Fruit fly (Drosophila melanogaster) whole organism, adult: ENCODE measurements around the gene CG7806.

Experiments used
- CG11617 ChIP-seq: fragments of 200-800 bp; sonication (Bioruptor generic); optimal IDR thresholded peaks from 2 replicates; lab custom pipeline; 2017; ENCODE audit warnings: mild to moderate bottlenecking, missing biosample characterization, missing genetic modification reagents, missing genetic modification characterization
- CG12768 ChIP-seq: fragments of 200-800 bp; sonication (Bioruptor generic); optimal IDR thresholded peaks from 2 replicates; lab custom pipeline; 2017; ENCODE audit warnings: missing biosample characterization, missing genetic modification characterization, mild to moderate bottlenecking, moderate library complexity, missing genetic modification reagents
- CG14711 ChIP-seq: fragments of 200-800 bp; sonication (Bioruptor generic); optimal IDR thresholded peaks from 2 replicates; lab custom pipeline; 2018; ENCODE audit warnings: missing biosample characterization, mild to moderate bottlenecking, missing genetic modification characterization, moderate library complexity
- CG1620 ChIP-seq: fragments of 200-800 bp; sonication (Bioruptor generic); optimal IDR thresholded peaks from 2 replicates; lab custom pipeline; 2016; ENCODE audit warnings: missing biosample characterization, missing genetic modification characterization
- CG5204 ChIP-seq: fragments of 200-800 bp; sonication (Bioruptor generic); optimal IDR thresholded peaks from 2 replicates; lab custom pipeline; 2016; ENCODE audit warnings: missing biosample characterization, missing genetic modification characterization
- CG7101 ChIP-seq: fragments of 200-800 bp; sonication (Bioruptor generic); optimal IDR thresholded peaks from 2 replicates; lab custom pipeline; 2018; ENCODE audit warnings: missing biosample characterization, mild to moderate bottlenecking, missing genetic modification characterization, moderate library complexity
- Clk ChIP-seq: fragments of 200-800 bp; sonication (Bioruptor generic); optimal IDR thresholded peaks from 2 replicates; lab custom pipeline; 2017; ENCODE audit warnings: missing biosample characterization, missing genetic modification characterization
- Crg-1 ChIP-seq: fragments of 200-800 bp; sonication (Bioruptor generic); optimal IDR thresholded peaks from 2 replicates; lab custom pipeline; 2016; ENCODE audit warnings: missing biosample characterization, missing genetic modification characterization
- Mnt ChIP-seq: fragments of 200-800 bp; sonication (Bioruptor generic); optimal IDR thresholded peaks from 2 replicates; lab custom pipeline; 2016; ENCODE audit warnings: missing biosample characterization, mild to moderate bottlenecking, missing genetic modification characterization
- bab1 ChIP-seq: fragments of 200-800 bp; sonication (Bioruptor generic); optimal IDR thresholded peaks from 3 replicates; lab custom pipeline; 2019; ENCODE audit warnings: missing biosample characterization, mild to moderate bottlenecking, missing genetic modification characterization, moderate library complexity
- kay ChIP-seq: fragments of 200-800 bp; sonication (Bioruptor generic); peaks from one replicate; lab custom pipeline; 2016; ENCODE audit warnings: missing biosample characterization, missing genetic modification characterization, borderline replicate concordance
- pad ChIP-seq: fragments of 200-800 bp; sonication (Bioruptor generic); optimal IDR thresholded peaks from 3 replicates; lab custom pipeline; 2017; ENCODE audit warnings: missing biosample characterization, missing genetic modification characterization, mild to moderate bottlenecking, moderate library complexity, missing genetic modification reagents

DNA sequence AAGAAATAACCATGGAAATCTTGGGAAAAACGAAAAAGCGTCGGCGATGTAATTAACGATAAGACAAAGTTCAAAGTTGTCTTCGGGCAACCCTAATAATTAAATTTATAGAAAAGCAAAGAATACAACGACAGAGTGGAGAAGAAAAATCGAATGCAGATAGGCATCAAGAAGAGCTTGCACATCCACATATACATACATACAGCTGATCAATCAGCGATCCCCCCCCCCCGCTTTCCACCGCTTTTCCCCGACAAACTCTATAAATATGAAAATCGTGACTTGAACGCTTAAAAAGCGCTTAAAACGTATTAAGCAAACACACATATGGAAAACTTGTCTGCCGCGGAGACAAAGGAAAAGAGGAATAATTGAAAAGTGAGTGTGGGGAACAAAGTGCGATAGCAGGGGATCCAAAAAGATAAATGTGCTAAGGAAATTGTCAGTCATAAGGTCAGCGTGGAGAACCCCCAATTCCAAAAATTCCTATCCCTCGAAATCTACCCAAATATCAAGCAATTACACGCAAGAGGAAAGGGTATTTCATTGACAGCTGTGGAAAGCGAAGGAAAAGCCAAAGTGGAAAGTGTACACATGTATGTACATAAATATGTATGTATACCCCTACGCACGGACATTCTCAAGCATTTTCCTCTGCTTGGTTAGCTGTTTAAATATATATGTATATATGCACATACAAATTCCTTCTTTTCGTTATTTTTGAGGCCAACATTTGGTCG is 21.7 kb upstream of the CG7806 start:
- TF ChIP-seq Mnt (no peak), pad (GFP tag; lab: Kevin White, UChicago) (no peak), CG12768 (GFP tag; lab: Kevin White, UChicago) (no peak), CG1620 (GFP tag; lab: Kevin White, UChicago) (no peak), CG14711 (no peak), bab1 (GFP tag; lab: Kevin White, UChicago) (no peak), CG5204 (no peak), Clk (no peak), CG7101 (tag; lab: Kevin White, UChicago) (no peak), CG11617 (GFP tag; lab: Kevin White, UChicago) (no peak), Crg-1 (no peak), kay (GFP tag; lab: Kevin White, UChicago) (no peak)
